Fruit fly (Drosophila melanogaster): ENCODE results near the gene Rop.

Gene Rop

dm6 chr3L:4169957-4170651 is 31.3 kb upstream of the Rop start, which contains the start of gene Ero1L (continued):
- TF ChIP-seq Hmr (GFP tag; optimal IDR thresholded peaks at IDR 0.05) (peak; percentile 26), CG34422 (GFP tag; IDR thresholded peaks at IDR 0.05) (peak; percentile 64; the same call in 2 of the 3 replicates), CG10209 (GFP tag; optimal IDR thresholded peaks at IDR 0.05) (no peak), CG3281 (GFP tag; optimal IDR thresholded peaks at IDR 0.05) (peak; percentile 5), CG17829 (tag; optimal IDR thresholded peaks at IDR 0.05) (peak; percentile 52), jigr1 (GFP tag; IDR thresholded peaks at IDR 0.05) (no peak), CG2199 (GFP tag; IDR thresholded peaks at IDR 0.05) (peak; percentile 65; the same call in 1 of the 3 replicates), dan (GFP tag; IDR thresholded peaks at IDR 0.05) (no peak), Aef1 (GFP tag; IDR thresholded peaks at IDR 0.05) (peak; percentile 52), lbe (GFP tag; optimal IDR thresholded peaks at IDR 0.05) (peak; percentile 53), eve (GFP tag; optimal IDR thresholded peaks at IDR 0.05) (no peak), HmgZ (tag; optimal IDR thresholded peaks at IDR 0.05) (peak; percentile 2), CG18599 (GFP tag; optimal IDR thresholded peaks at IDR 0.05) (peak; percentile 55), CG11247 (GFP tag; IDR thresholded peaks at IDR 0.05) (peak; percentile 36; the same call in 1 of the 2 replicates)

dm6 chr3L:4167353-4167842 is 28.6 kb upstream of the Rop start, which contains the start of gene mas:
Gene mas, minus strand, starts transcription at chr3L:4167464.
- TF ChIP-seq Trl (optimal IDR thresholded peaks at IDR 0.05) = peak in 1 of 2 experiments; percentile 41
- TF ChIP-seq Trl (GFP tag; optimal IDR thresholded peaks at IDR 0.05) = no peak
- no peak for TF ChIP-seq crol (GFP tag; IDR thresholded peaks at IDR 0.05)
- peak; percentile 43 for TF ChIP-seq Med (GFP tag)
- no peak for TF ChIP-seq Asciz (GFP tag; optimal IDR thresholded peaks at IDR 0.05)
- no peak for TF ChIP-seq CG10959 (GFP tag; IDR thresholded peaks at IDR 0.05)
- no peak for TF ChIP-seq Fer1 (GFP tag; optimal IDR thresholded peaks at IDR 0.05)
- TF ChIP-seq Oaz (GFP tag; IDR thresholded peaks at IDR 0.05) = no peak
- no peak for TF ChIP-seq CG6683 (GFP tag; optimal IDR thresholded peaks at IDR 0.05)
- no peak for TF ChIP-seq CG18764 (GFP tag; optimal IDR thresholded peaks at IDR 0.05)
- TF ChIP-seq Hmr (GFP tag; optimal IDR thresholded peaks at IDR 0.05) = no peak
- TF ChIP-seq CG10543 (GFP tag; optimal IDR thresholded peaks at IDR 0.05) = no peak
- TF ChIP-seq dysf (GFP tag; IDR thresholded peaks at IDR 0.05) = no peak
- no peak for TF ChIP-seq al (GFP tag; IDR thresholded peaks at IDR 0.05)
- 0 out of 3 replicates have a peak, but pooled peaks have one; percentile 35 for TF ChIP-seq ken (GFP tag; IDR thresholded peaks at IDR 0.05)
- TF ChIP-seq CG31365 (tag; optimal IDR thresholded peaks at IDR 0.05) = no peak
- TF ChIP-seq CG34376 (GFP tag; optimal IDR thresholded peaks at IDR 0.05) = no peak
- TF ChIP-seq MTF-1 (GFP tag; optimal IDR thresholded peaks at IDR 0.05; ENCODE audit: borderline replicate concordance) = no peak
- no peak for TF ChIP-seq CG18619 (GFP tag; optimal IDR thresholded peaks at IDR 0.05)
- TF ChIP-seq Dip2 (GFP tag; IDR thresholded peaks at IDR 0.05) = no peak
- TF ChIP-seq Dll (GFP tag; IDR thresholded peaks at IDR 0.05; ENCODE audit: partially characterized antibody) = no peak
- no peak for TF ChIP-seq Scr (GFP tag; IDR thresholded peaks at IDR 0.05; ENCODE audit: partially characterized antibody)
- TF ChIP-seq hbn (GFP tag; IDR thresholded peaks at IDR 0.05; ENCODE audit: partially characterized antibody) = no peak
- peak; percentile 57 for TF ChIP-seq CG15479 (GFP tag; optimal IDR thresholded peaks at IDR 0.05)
- peak; percentile 93 for TF ChIP-seq cad (GFP tag; optimal IDR thresholded peaks at IDR 0.05)
- TF ChIP-seq ATbp (GFP tag; optimal IDR thresholded peaks at IDR 0.05) = no peak
- no peak for TF ChIP-seq E2f1 (GFP tag; IDR thresholded peaks at IDR 0.05)
- no peak for TF ChIP-seq CG11398 (GFP tag; optimal IDR thresholded peaks at IDR 0.05)
- TF ChIP-seq tll (GFP tag; optimal IDR thresholded peaks at IDR 0.05) = peak in 1 of 2 experiments; percentile 40
- TF ChIP-seq CG13296 (GFP tag; optimal IDR thresholded peaks at IDR 0.05) = no peak
- no peak for TF ChIP-seq bbx (GFP tag; IDR thresholded peaks at IDR 0.05; ENCODE audit: partially characterized antibody)
- no peak for TF ChIP-seq TFAM (GFP tag; optimal IDR thresholded peaks at IDR 0.05)
- no peak for TF ChIP-seq so (GFP tag; IDR thresholded peaks at IDR 0.05)
- TF ChIP-seq Blimp-1 (GFP tag; optimal IDR thresholded peaks at IDR 0.05) = peak; percentile 32
- no peak for TF ChIP-seq chif (GFP tag; optimal IDR thresholded peaks at IDR 0.05)
